Fruit fly (Drosophila melanogaster) S2 (cell line): ENCODE data around the gene stai.

Experiments
- CG8478 ChIP-seq: fragments of >200 bp; optimal IDR thresholded peaks from 2 replicates; lab custom pipeline; 2018
- CTCF ChIP-seq, 2 experiments: fragments of >200 bp; optimal IDR thresholded peaks; 2 replicates each; lab custom pipeline; 2018

- peak; percentile 25 to 32 for TF ChIP-seq CTCF (optimal IDR thresholded peaks at IDR 0.05; lab: Kevin White, UChicago)
- TF ChIP-seq CG8478 (lab: Kevin White, UChicago) = no peak
Measured at dm6 chr2L:6124815-6125214, 24.6 kb downstream of the stai start, which contains the start of gene Arpc4.
